Worm (Caenorhabditis elegans): ENCODE measurements around the gene nhr-39.

- TF ChIP-seq unc-62 (GFP tag; optimal IDR thresholded peaks at IDR 0.05) (no peak), tbx-8 (GFP tag; optimal IDR thresholded peaks at IDR 0.05) (no peak), elt-3 (tag; optimal IDR thresholded peaks at IDR 0.05) (no peak), snpc-4 (tag; optimal IDR thresholded peaks at IDR 0.05) (no peak), unc-39 (tag; optimal IDR thresholded peaks at IDR 0.05) (no peak), pha-4 (tag; optimal IDR thresholded peaks at IDR 0.05) (no peak), nhr-237 (tag; optimal IDR thresholded peaks at IDR 0.05) (no peak), lin-32 (GFP tag; optimal IDR thresholded peaks at IDR 0.05) (no peak)
These were observed 11.3 kb downstream of the nhr-39 start for ce11 chrV:9314408-9314807.

Data from whole organism, mixed stage, embryonic.